Worm (Caenorhabditis elegans) whole organism, mixed stage, embryonic: Measurements from ENCODE around the gene toc-1.

Source experiments
- ceh-83 ChIP-seq: fragments of 200-800 bp; sonication (Bioruptor generic); optimal IDR thresholded peaks from 2 replicates; lab custom pipeline; 2018; ENCODE audit warnings: mild to moderate bottlenecking, missing genetic modification characterization, missing compliant biosample characterization
- elt-3 ChIP-seq: fragments of 150-350 bp; optimal IDR thresholded peaks from 2 replicates; lab custom pipeline; 2014; ENCODE audit warnings: missing biosample characterization, missing genetic modification characterization
- ham-2 ChIP-seq: fragments of 200-800 bp; sonication (Bioruptor generic); optimal IDR thresholded peaks from 2 replicates; lab custom pipeline; 2018; ENCODE audit warnings: mild to moderate bottlenecking, missing genetic modification characterization, missing compliant biosample characterization
- lin-13 ChIP-seq: fragments of 150-350 bp; optimal IDR thresholded peaks from 2 replicates; lab custom pipeline; 2014; ENCODE audit warnings: missing biosample characterization, missing genetic modification characterization
- mep-1 ChIP-seq: fragments of 150-350 bp; optimal IDR thresholded peaks from 2 replicates; lab custom pipeline; 2017; ENCODE audit warnings: missing biosample characterization, missing genetic modification reagents, missing genetic modification characterization, inconsistent platforms
- mls-2 ChIP-seq: sonication (generic microtip); optimal IDR thresholded peaks from 2 replicates; lab custom pipeline; 2016; ENCODE audit warnings: mild to moderate bottlenecking, missing genetic modification characterization, moderate library complexity, missing compliant biosample characterization
- nhr-237 ChIP-seq: fragments of 150-350 bp; optimal IDR thresholded peaks from 2 replicates; lab custom pipeline; 2014; ENCODE audit warnings: missing biosample characterization, missing genetic modification characterization
- nhr-76 ChIP-seq: sonication (generic microtip); optimal IDR thresholded peaks from 2 replicates; lab custom pipeline; 2017; ENCODE audit warnings: missing biosample characterization, missing genetic modification characterization
- unc-120 ChIP-seq: sonication (generic microtip); optimal IDR thresholded peaks from 2 replicates; lab custom pipeline; 2017; ENCODE audit warnings: missing genetic modification characterization, missing compliant biosample characterization; ENCODE audit not compliant: poor library complexity, severe bottlenecking
- unc-39 ChIP-seq: fragments of 150-350 bp; optimal IDR thresholded peaks from 2 replicates; lab custom pipeline; 2014; ENCODE audit warnings: missing biosample characterization, missing genetic modification characterization
- ztf-11 ChIP-seq: fragments of 150-350 bp; optimal IDR thresholded peaks from 2 replicates; lab custom pipeline; 2014; ENCODE audit warnings: missing biosample characterization, missing genetic modification characterization

DNA sequence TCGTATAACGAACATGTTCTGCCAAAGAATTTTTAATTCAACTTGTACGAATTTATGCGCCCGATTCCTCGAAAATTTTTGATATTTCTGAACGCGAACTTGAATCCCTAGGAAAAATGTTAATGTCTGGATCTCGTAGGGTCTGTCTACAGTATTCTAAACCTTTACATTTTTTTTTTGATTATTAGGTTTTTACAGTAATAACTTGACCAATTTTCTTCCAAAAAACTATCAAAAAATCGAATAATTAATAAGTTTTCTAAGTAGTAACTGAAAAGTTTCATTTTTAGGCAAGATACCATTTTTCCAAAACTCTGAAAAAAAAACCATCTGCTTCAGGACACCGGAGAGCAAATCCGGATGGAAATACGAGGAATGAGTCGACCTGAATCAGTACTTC lies 19.2 kb downstream of the toc-1 start:
- no peak for TF ChIP-seq mls-2
- TF ChIP-seq nhr-237: no peak
- TF ChIP-seq nhr-76 (tag; lab: Kevin White, UChicago): no peak
- no peak for TF ChIP-seq ham-2 (GFP tag; lab: Kevin White, UChicago)
- TF ChIP-seq ztf-11 (tag; lab: Kevin White, UChicago): no peak
- no peak for TF ChIP-seq unc-39
- no peak for TF ChIP-seq elt-3 (tag; lab: Kevin White, UChicago)
- no peak for TF ChIP-seq ceh-83 (GFP tag; lab: Kevin White, UChicago)
- no peak for TF ChIP-seq unc-120 (tag; lab: Kevin White, UChicago)
- TF ChIP-seq mep-1: no peak
- no peak for TF ChIP-seq lin-13 (tag; lab: Kevin White, UChicago)
